Worm (Caenorhabditis elegans) whole organism, L4 larva: Measurements from ENCODE around the gene C06A6.4.

ENCODE experiments used
- T26A8.4 ChIP-seq: fragments of 200-800 bp; sonication (Bioruptor generic); IDR thresholded peaks from 2 replicates; pipeline ENCODE4 v1.3.6; 2022; ENCODE audit warnings: missing genetic modification characterization, missing compliant biosample characterization
- ceh-28 ChIP-seq: fragments of 150-350 bp; optimal IDR thresholded peaks from 2 replicates; lab custom pipeline; 2014; ENCODE audit warnings: missing biosample characterization, missing genetic modification reagents, missing genetic modification characterization
- daf-16 ChIP-seq, 3 experiments: sonication (generic microtip); optimal IDR thresholded peaks; 2 replicates each; lab custom pipeline; 2016 to 2017; ENCODE audit warnings: missing genetic modification characterization in 3 of 3, missing genetic modification reagents in 3 of 3, mild to moderate bottlenecking in 2 of 3, missing compliant biosample characterization in 2 of 3, missing biosample characterization in 1 of 3, moderate library complexity in 1 of 3
- lin-1 ChIP-seq: fragments of 200-800 bp; sonication (Bioruptor generic); IDR thresholded peaks from 2 replicates; pipeline ENCODE4 v1.3.6; 2022; ENCODE audit warnings: missing genetic modification reagents, missing genetic modification characterization, missing compliant biosample characterization
- nhr-28 ChIP-seq: fragments of 150-350 bp; optimal IDR thresholded peaks from 2 replicates; lab custom pipeline; 2014; ENCODE audit warnings: missing biosample characterization, missing genetic modification characterization
- nhr-41 ChIP-seq: fragments of 200-800 bp; sonication (Bioruptor generic); IDR thresholded peaks from 2 replicates; pipeline ENCODE4 v1.3.6; 2022; ENCODE audit warnings: missing genetic modification reagents, missing genetic modification characterization, missing compliant biosample characterization
- tra-1 ChIP-seq: fragments of 200-800 bp; sonication (Bioruptor generic); IDR thresholded peaks from 2 replicates; pipeline ENCODE4 v1.3.6; 2022; ENCODE audit warnings: missing genetic modification reagents, missing genetic modification characterization, missing compliant biosample characterization
- zag-1 ChIP-seq: fragments of 150-350 bp; optimal IDR thresholded peaks from 2 replicates; lab custom pipeline; 2014; ENCODE audit warnings: missing biosample characterization, missing genetic modification characterization

Gene C06A6.4

DNA sequence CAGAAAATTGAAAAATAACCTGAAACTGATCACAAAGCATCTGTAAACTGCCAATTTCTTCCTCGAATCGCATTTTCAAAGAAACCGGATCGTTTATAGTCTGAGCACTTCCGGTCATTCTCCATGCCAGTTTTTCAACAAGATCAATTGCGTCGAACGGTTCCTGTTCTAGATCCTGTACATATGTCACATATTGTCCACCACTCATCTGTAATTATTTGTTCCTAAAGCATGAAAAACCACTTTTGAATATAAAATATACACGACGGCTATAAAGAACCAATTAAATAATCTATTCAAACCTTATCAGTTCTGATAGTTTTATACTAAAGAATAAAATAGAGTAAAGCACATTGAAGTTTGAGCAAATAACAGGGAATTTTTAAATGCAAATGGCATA lies 46.8 kb downstream of the C06A6.4 start, which contains the start of gene sec-10 (continued):
- TF ChIP-seq lin-1 (GFP tag; lab: Robert Waterston, UW) = no peak
- no peak for TF ChIP-seq nhr-41 (GFP tag; lab: Robert Waterston, UW)
- no peak for TF ChIP-seq ceh-28
- no peak for TF ChIP-seq daf-16 (GFP tag; optimal IDR thresholded peaks at IDR 0.05; lab: Kevin White, UChicago)
- TF ChIP-seq daf-16 (tag; optimal IDR thresholded peaks at IDR 0.05; lab: Kevin White, UChicago) = peak; percentile 42
- TF ChIP-seq nhr-28 (tag; lab: Kevin White, UChicago) = peak; percentile 68

- TF ChIP-seq daf-16 (GFP tag; optimal IDR thresholded peaks at IDR 0.05; lab: Kevin White, UChicago) (peak in 1 of 2 experiments; percentile 0), daf-16 (tag; optimal IDR thresholded peaks at IDR 0.05; lab: Kevin White, UChicago) (no peak), tra-1 (no peak), T26A8.4 (no peak), zag-1 (no peak)
Observed at ce11 chrIV:7778865-7779264, 50.2 kb downstream of the C06A6.4 start, which contains the start of gene rpap-3. rpap-3 (minus strand) TSS chrIV:7778965.
